Fruit fly (Drosophila melanogaster) whole organism, embryonic: Measurements from ENCODE around the gene Alg9.

ENCODE experiments used
- Atf3 ChIP-seq: fragments of 200-800 bp; sonication (Bioruptor generic); optimal IDR thresholded peaks from 3 replicates; lab custom pipeline; 2016; ENCODE audit warnings: missing biosample characterization, missing genetic modification characterization
- BEAF-32 ChIP-seq: fragments of 200-800 bp; sonication (Bioruptor generic); optimal IDR thresholded peaks from 3 replicates; lab custom pipeline; 2017; ENCODE audit warnings: missing biosample characterization, missing genetic modification characterization, mild to moderate bottlenecking, moderate library complexity, missing genetic modification reagents
- Bgb ChIP-seq: fragments of 200-800 bp; sonication (Bioruptor generic); IDR thresholded peaks from 2 replicates; pipeline ENCODE4 v1.3.6; 2022; ENCODE audit warnings: missing biosample characterization, missing genetic modification characterization; ENCODE audit not compliant: partially characterized antibody
- CG10267 ChIP-seq: fragments of 200-800 bp; sonication (Bioruptor generic); optimal IDR thresholded peaks from 2 replicates; lab custom pipeline; 2018; ENCODE audit warnings: missing biosample characterization, mild to moderate bottlenecking, missing genetic modification characterization, moderate library complexity
- CG10366 ChIP-seq: fragments of 200-800 bp; sonication (Bioruptor generic); IDR thresholded peaks from 2 replicates; pipeline ENCODE4 v1.3.6; 2022; ENCODE audit warnings: missing biosample characterization, missing genetic modification characterization
- CG10543 ChIP-seq: fragments of 200-800 bp; sonication (Bioruptor generic); optimal IDR thresholded peaks from 3 replicates; lab custom pipeline; 2017; ENCODE audit warnings: missing biosample characterization, mild to moderate bottlenecking, missing genetic modification characterization, moderate library complexity
- CG12155 ChIP-seq: fragments of 200-800 bp; sonication (Bioruptor generic); optimal IDR thresholded peaks from 3 replicates; lab custom pipeline; 2016; ENCODE audit warnings: missing biosample characterization, missing genetic modification characterization
- CG14014 ChIP-seq: fragments of 200-800 bp; sonication (Bioruptor generic); IDR thresholded peaks from 2 replicates; pipeline ENCODE4 v1.3.6; 2022; ENCODE audit warnings: missing biosample characterization, missing genetic modification characterization
- CG16863 ChIP-seq: fragments of 200-800 bp; sonication (Bioruptor generic); optimal IDR thresholded peaks from 3 replicates; lab custom pipeline; 2016; ENCODE audit warnings: missing biosample characterization, missing genetic modification characterization
- CG17361 ChIP-seq: fragments of 200-800 bp; sonication (Bioruptor generic); IDR thresholded peaks from 3 replicates; pipeline ENCODE4 v1.3.6; 2022; ENCODE audit warnings: missing biosample characterization, missing genetic modification characterization
- CG18764 ChIP-seq: fragments of 200-800 bp; sonication (Bioruptor generic); optimal IDR thresholded peaks from 3 replicates; lab custom pipeline; 2016; ENCODE audit warnings: missing biosample characterization, missing genetic modification characterization
- CG3065 ChIP-seq: fragments of 200-800 bp; sonication (Bioruptor generic); optimal IDR thresholded peaks from 2 replicates; lab custom pipeline; 2016; ENCODE audit warnings: missing biosample characterization, missing genetic modification characterization
- CG32772 ChIP-seq: fragments of 200-800 bp; sonication (Bioruptor generic); IDR thresholded peaks from 2 replicates; pipeline ENCODE4 v1.3.6; 2022; ENCODE audit warnings: missing biosample characterization, missing genetic modification characterization
- CG33557 ChIP-seq: fragments of 200-800 bp; sonication (Bioruptor generic); optimal IDR thresholded peaks from 2 replicates; lab custom pipeline; 2019; ENCODE audit warnings: missing biosample characterization, mild to moderate bottlenecking, missing genetic modification characterization, moderate library complexity
- CG34422 ChIP-seq: fragments of 200-800 bp; sonication (Bioruptor generic); IDR thresholded peaks from 3 replicates; pipeline ENCODE4 v1.3.6; 2022; ENCODE audit warnings: missing biosample characterization, missing genetic modification characterization
- CG3995 ChIP-seq: fragments of 200-800 bp; sonication (Bioruptor generic); optimal IDR thresholded peaks from 3 replicates; lab custom pipeline; 2016; ENCODE audit warnings: missing biosample characterization, missing genetic modification characterization
- CG4617 ChIP-seq: fragments of 200-800 bp; sonication (Bioruptor generic); optimal IDR thresholded peaks from 3 replicates; lab custom pipeline; 2016; ENCODE audit warnings: missing biosample characterization, missing genetic modification characterization, borderline replicate concordance
- CG5180 ChIP-seq: fragments of 200-800 bp; sonication (Bioruptor generic); optimal IDR thresholded peaks from 3 replicates; lab custom pipeline; 2017; ENCODE audit warnings: missing biosample characterization, missing genetic modification characterization, mild to moderate bottlenecking, moderate library complexity, missing genetic modification reagents
- CG6654 ChIP-seq: fragments of 200-800 bp; sonication (Bioruptor generic); optimal IDR thresholded peaks from 2 replicates; lab custom pipeline; 2017; ENCODE audit warnings: missing biosample characterization, mild to moderate bottlenecking, missing genetic modification characterization
- CG6689 ChIP-seq: fragments of 200-800 bp; sonication (Bioruptor generic); IDR thresholded peaks from 2 replicates; pipeline ENCODE4 v1.3.6; 2022; ENCODE audit warnings: missing biosample characterization, missing genetic modification characterization
- CG7271 ChIP-seq: fragments of 200-800 bp; sonication (Bioruptor generic); optimal IDR thresholded peaks from 2 replicates; lab custom pipeline; 2018; ENCODE audit warnings: missing biosample characterization, mild to moderate bottlenecking, missing genetic modification characterization, moderate library complexity
- CG7745 ChIP-seq: fragments of 200-800 bp; sonication (Bioruptor generic); optimal IDR thresholded peaks from 2 replicates; lab custom pipeline; 2018; ENCODE audit warnings: missing biosample characterization, mild to moderate bottlenecking, missing genetic modification characterization, moderate library complexity
- CTCF ChIP-seq: fragments of 200-800 bp; sonication (Bioruptor generic); optimal IDR thresholded peaks from 2 replicates; lab custom pipeline; 2017; ENCODE audit warnings: missing biosample characterization, mild to moderate bottlenecking, missing genetic modification characterization, moderate library complexity
- CrebB ChIP-seq: fragments of 200-800 bp; sonication (Bioruptor generic); optimal IDR thresholded peaks from 3 replicates; lab custom pipeline; 2018; ENCODE audit warnings: missing biosample characterization, mild to moderate bottlenecking, missing genetic modification characterization
- Dip2 ChIP-seq: fragments of 200-800 bp; sonication (Bioruptor generic); IDR thresholded peaks from 2 replicates; pipeline ENCODE4 v1.3.6; 2022; ENCODE audit warnings: missing biosample characterization, missing genetic modification characterization
- Dref ChIP-seq: fragments of 200-800 bp; sonication (Bioruptor generic); IDR thresholded peaks from 2 replicates; pipeline ENCODE4 v1.3.6; 2022; ENCODE audit warnings: missing biosample characterization, missing genetic modification characterization
- Fer1 ChIP-seq: fragments of 200-800 bp; sonication (Bioruptor generic); optimal IDR thresholded peaks from 2 replicates; lab custom pipeline; 2017; ENCODE audit warnings: missing biosample characterization, mild to moderate bottlenecking, missing genetic modification characterization
- Fer2 ChIP-seq: fragments of 200-800 bp; sonication (Bioruptor generic); optimal IDR thresholded peaks from 2 replicates; lab custom pipeline; 2018; ENCODE audit warnings: missing biosample characterization, mild to moderate bottlenecking, missing genetic modification characterization, moderate library complexity
- HLH3B ChIP-seq: fragments of 200-800 bp; sonication (Bioruptor generic); IDR thresholded peaks from 2 replicates; pipeline ENCODE4 v1.3.6; 2022; ENCODE audit warnings: missing biosample characterization, missing genetic modification characterization
- NC2β ChIP-seq: fragments of 200-800 bp; sonication (Bioruptor generic); optimal IDR thresholded peaks from 2 replicates; lab custom pipeline; 2016; ENCODE audit warnings: missing biosample characterization, missing genetic modification characterization
- Nf-YA ChIP-seq: fragments of 200-800 bp; sonication (Bioruptor generic); IDR thresholded peaks from 2 replicates; pipeline ENCODE4 v1.3.6; 2022; ENCODE audit warnings: missing biosample characterization, missing genetic modification characterization
- NfI ChIP-seq: fragments of 200-800 bp; sonication (Bioruptor generic); optimal IDR thresholded peaks from 3 replicates; lab custom pipeline; 2018; ENCODE audit warnings: missing biosample characterization, mild to moderate bottlenecking, missing genetic modification characterization, moderate library complexity
- Optix ChIP-seq: fragments of 200-800 bp; sonication (Bioruptor generic); IDR thresholded peaks from 3 replicates; pipeline ENCODE4 v1.3.6; 2022; ENCODE audit warnings: missing biosample characterization, missing genetic modification characterization
- Sox102F ChIP-seq: fragments of 200-800 bp; sonication (Bioruptor generic); optimal IDR thresholded peaks from 2 replicates; lab custom pipeline; 2018; ENCODE audit warnings: missing biosample characterization, mild to moderate bottlenecking, missing genetic modification characterization, moderate library complexity
- Usf ChIP-seq: fragments of 200-800 bp; sonication (Bioruptor generic); optimal IDR thresholded peaks from 2 replicates; lab custom pipeline; 2017; ENCODE audit warnings: missing genotype, missing biosample characterization, missing genetic modification characterization
- ac ChIP-seq: fragments of 200-800 bp; sonication (Bioruptor generic); optimal IDR thresholded peaks from 3 replicates; lab custom pipeline; 2017; ENCODE audit warnings: missing biosample characterization, mild to moderate bottlenecking, missing genetic modification characterization
- br ChIP-seq: fragments of >200 bp; optimal IDR thresholded peaks from 2 replicates; lab custom pipeline; 2017
- chinmo ChIP-seq: fragments of 200-800 bp; sonication (Bioruptor generic); IDR thresholded peaks from 4 replicates; pipeline ENCODE4 v1.3.6; 2022; ENCODE audit warnings: missing biosample characterization, missing genetic modification characterization; ENCODE audit not compliant: partially characterized antibody
- crc ChIP-seq: fragments of 200-800 bp; sonication (Bioruptor generic); optimal IDR thresholded peaks from 2 replicates; lab custom pipeline; 2016; ENCODE audit warnings: missing biosample characterization, missing genetic modification characterization
- dimm ChIP-seq: fragments of 200-800 bp; sonication (Bioruptor generic); IDR thresholded peaks from 2 replicates; pipeline ENCODE4 v1.3.6; 2022; ENCODE audit warnings: missing biosample characterization, missing genetic modification characterization
- fu2 ChIP-seq: fragments of 200-800 bp; sonication (Bioruptor generic); optimal IDR thresholded peaks from 2 replicates; lab custom pipeline; 2016; ENCODE audit warnings: missing biosample characterization, missing genetic modification characterization
- grau ChIP-seq: fragments of 200-800 bp; optimal IDR thresholded peaks from 3 replicates; lab custom pipeline; 2019; ENCODE audit warnings: missing biosample characterization, mild to moderate bottlenecking, missing genetic modification characterization, moderate library complexity
- hb ChIP-seq: fragments of 200-800 bp; sonication (Bioruptor generic); IDR thresholded peaks from 3 replicates; pipeline ENCODE4 v1.3.6; 2022; ENCODE audit warnings: missing biosample characterization, missing genetic modification characterization; ENCODE audit not compliant: partially characterized antibody
- her ChIP-seq: fragments of 200-800 bp; sonication (Bioruptor generic); optimal IDR thresholded peaks from 2 replicates; lab custom pipeline; 2016; ENCODE audit warnings: missing biosample characterization, missing genetic modification characterization
- p53 ChIP-seq: fragments of 200-800 bp; sonication (Bioruptor generic); optimal IDR thresholded peaks from 2 replicates; lab custom pipeline; 2016; ENCODE audit warnings: missing biosample characterization, missing genetic modification characterization
- sens ChIP-seq: fragments of 200-800 bp; sonication (Bioruptor generic); peaks from one replicate; lab custom pipeline; 2016; ENCODE audit warnings: missing biosample characterization, missing genetic modification characterization
- ssp ChIP-seq: fragments of 200-800 bp; sonication (Bioruptor generic); IDR thresholded peaks from 2 replicates; pipeline ENCODE4 v1.3.6; 2022; ENCODE audit warnings: missing biosample characterization, missing genetic modification characterization
- stc ChIP-seq: fragments of 200-800 bp; sonication (Bioruptor generic); IDR thresholded peaks from 2 replicates; pipeline ENCODE4 v1.3.6; 2022; ENCODE audit warnings: missing biosample characterization, missing genetic modification characterization
- tx ChIP-seq: fragments of 200-800 bp; sonication (Bioruptor generic); optimal IDR thresholded peaks from 2 replicates; lab custom pipeline; 2016; ENCODE audit warnings: missing biosample characterization, missing genetic modification characterization
- wdn ChIP-seq: fragments of 200-800 bp; sonication (Bioruptor generic); IDR thresholded peaks from 2 replicates; pipeline ENCODE4 v1.3.6; 2022; ENCODE audit warnings: missing biosample characterization, missing genetic modification characterization
- zfh1 ChIP-seq: fragments of 200-800 bp; sonication (Bioruptor generic); IDR thresholded peaks from 3 replicates; pipeline ENCODE4 v1.3.6; 2022; ENCODE audit warnings: missing biosample characterization, missing genetic modification characterization

Alg9 gene

DNA sequence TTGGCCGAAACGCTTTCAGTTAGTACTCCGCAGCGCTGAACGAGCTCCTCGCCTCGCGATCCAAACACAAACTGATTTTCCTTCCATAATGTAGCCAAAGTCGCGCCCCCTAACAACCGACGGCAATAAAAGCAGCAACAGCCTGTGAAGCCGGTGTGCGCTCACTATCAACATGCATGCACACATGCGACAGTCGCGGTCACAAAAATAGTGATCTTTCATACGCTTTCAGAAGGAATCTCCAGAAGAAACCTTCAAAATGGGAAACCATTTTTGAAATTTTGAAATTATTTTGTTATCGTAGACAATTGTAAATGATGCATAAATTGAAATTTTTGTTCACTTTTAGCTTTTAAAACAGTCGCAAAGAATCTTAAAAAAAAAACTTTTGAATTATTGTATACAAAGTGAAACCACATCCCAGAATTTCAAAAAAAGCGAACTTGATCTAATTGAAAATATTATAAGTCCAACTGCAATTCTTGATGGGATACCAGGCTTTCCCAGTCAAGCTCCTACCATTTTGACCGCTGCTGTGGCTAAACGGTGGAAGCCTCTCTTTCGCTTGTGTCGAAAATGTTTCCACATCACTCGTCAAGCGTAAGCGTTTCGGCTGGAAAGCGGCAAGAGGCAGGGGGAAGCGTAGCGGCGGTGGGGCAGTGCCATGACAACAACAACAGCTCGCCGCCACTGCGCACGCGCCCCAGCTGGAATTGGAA, 11.0 kb downstream of the Alg9 start, which contains the start of gene Cad96Cb (continued):
- TF ChIP-seq ssp (GFP tag; lab: Robert Waterston, UW): peak; percentile 41
- no peak for TF ChIP-seq CG7745
- no peak for TF ChIP-seq Optix (GFP tag; lab: Robert Waterston, UW)
- TF ChIP-seq HLH3B (GFP tag; lab: Robert Waterston, UW): peak; percentile 59
- peak; percentile 37 for TF ChIP-seq her
- no peak for TF ChIP-seq CG10543 (GFP tag; lab: Kevin White, UChicago)
- TF ChIP-seq CG33557 (GFP tag; lab: Kevin White, UChicago): peak; percentile 93
- TF ChIP-seq stc: peak; percentile 62; the same call in 1 of the 2 replicates
- peak; percentile 59 for TF ChIP-seq CG4617
- TF ChIP-seq br (lab: Kevin White, UChicago): no peak
- peak; percentile 73 for TF ChIP-seq NC2β (GFP tag; lab: Kevin White, UChicago)
- TF ChIP-seq CG14014 (GFP tag; lab: Robert Waterston, UW): 0 out of 2 replicates have a peak, but pooled peaks have one; percentile 41
- TF ChIP-seq BEAF-32 (GFP tag; lab: Kevin White, UChicago): no peak
- peak; percentile 97 for TF ChIP-seq CG17361
- peak; percentile 30; the same call in 1 of the 2 replicates for TF ChIP-seq CG10366
- TF ChIP-seq dimm (GFP tag; lab: Robert Waterston, UW): no peak
- TF ChIP-seq grau: peak; percentile 81
- peak; percentile 79 for TF ChIP-seq CG5180 (GFP tag; lab: Kevin White, UChicago)
- TF ChIP-seq CG16863 (GFP tag; lab: Kevin White, UChicago): peak; percentile 82
- TF ChIP-seq CG10267 (tag; lab: Kevin White, UChicago): peak; percentile 84
- TF ChIP-seq hb: no peak
- peak; percentile 80 for TF ChIP-seq Atf3 (GFP tag; lab: Kevin White, UChicago)
- peak; percentile 56 for TF ChIP-seq Usf (GFP tag; lab: Kevin White, UChicago)
- no peak for TF ChIP-seq CG7271 (tag; lab: Kevin White, UChicago)
- TF ChIP-seq Dref (GFP tag; lab: Robert Waterston, UW): no peak
- TF ChIP-seq Bgb (GFP tag; lab: Robert Waterston, UW): no peak
- TF ChIP-seq CrebB (tag; lab: Kevin White, UChicago): peak; percentile 26
- peak; percentile 19 for TF ChIP-seq CTCF
- peak; percentile 64 for TF ChIP-seq CG12155 (GFP tag; lab: Kevin White, UChicago)
- peak; percentile 99 for TF ChIP-seq sens (GFP tag; lab: Kevin White, UChicago)
- TF ChIP-seq Sox102F: peak; percentile 86
- TF ChIP-seq p53 (GFP tag; lab: Kevin White, UChicago): no peak
- TF ChIP-seq Dip2 (GFP tag; lab: Robert Waterston, UW): no peak
- TF ChIP-seq CG6654 (GFP tag; lab: Kevin White, UChicago): peak; percentile 70
- peak; percentile 75 for TF ChIP-seq tx (GFP tag; lab: Kevin White, UChicago)
- no peak for TF ChIP-seq chinmo (GFP tag; lab: Robert Waterston, UW)
- no peak for TF ChIP-seq Nf-YA (GFP tag; lab: Robert Waterston, UW)
- peak; percentile 70 for TF ChIP-seq NfI (GFP tag; lab: Kevin White, UChicago)
- TF ChIP-seq CG34422: peak; percentile 41; the same call in 2 of the 3 replicates
- peak; percentile 44; the same call in 1 of the 3 replicates for TF ChIP-seq zfh1 (GFP tag; lab: Robert Waterston, UW)
- peak; percentile 25 for TF ChIP-seq Fer2
- TF ChIP-seq ac (GFP tag; lab: Kevin White, UChicago): peak; percentile 43
- no peak for TF ChIP-seq Fer1 (GFP tag; lab: Kevin White, UChicago)
- TF ChIP-seq CG3995 (GFP tag; lab: Kevin White, UChicago): peak; percentile 5
- peak; percentile 65 for TF ChIP-seq CG3065 (GFP tag; lab: Kevin White, UChicago)
- peak; percentile 76 for TF ChIP-seq CG18764 (GFP tag; lab: Kevin White, UChicago)
- TF ChIP-seq CG6689: peak; percentile 81
- no peak for TF ChIP-seq CG32772
- peak; percentile 59 for TF ChIP-seq crc (GFP tag; lab: Kevin White, UChicago)
- TF ChIP-seq fu2 (GFP tag; lab: Kevin White, UChicago): peak; percentile 29
- TF ChIP-seq wdn (GFP tag; lab: Robert Waterston, UW): no peak
